Fruit fly (Drosophila melanogaster) whole organism, embryonic: ENCODE data around the gene Bx.

Experiments used
- Antp ChIP-seq: fragments of 200-800 bp; sonication (Bioruptor generic); optimal IDR thresholded peaks from 3 replicates; lab custom pipeline; 2016; ENCODE audit warnings: missing biosample characterization, missing genetic modification characterization
- BEAF-32 ChIP-seq: fragments of 200-800 bp; sonication (Bioruptor generic); optimal IDR thresholded peaks from 3 replicates; lab custom pipeline; 2017; ENCODE audit warnings: missing biosample characterization, missing genetic modification characterization, mild to moderate bottlenecking, moderate library complexity, missing genetic modification reagents
- Blimp-1 ChIP-seq: fragments of 200-800 bp; sonication (Bioruptor generic); optimal IDR thresholded peaks from 3 replicates; lab custom pipeline; 2018; ENCODE audit warnings: missing biosample characterization, missing genetic modification characterization, mild to moderate bottlenecking, moderate library complexity, missing genetic modification reagents
- CG10462 ChIP-seq: fragments of 200-800 bp; sonication (Bioruptor generic); optimal IDR thresholded peaks from 2 replicates; lab custom pipeline; 2016; ENCODE audit warnings: missing biosample characterization, missing genetic modification characterization
- CG11398 ChIP-seq: fragments of 200-800 bp; sonication (Bioruptor generic); optimal IDR thresholded peaks from 2 replicates; lab custom pipeline; 2016; ENCODE audit warnings: missing biosample characterization, missing genetic modification characterization
- CG11723 ChIP-seq: fragments of 200-800 bp; sonication (Bioruptor generic); optimal IDR thresholded peaks from 2 replicates; lab custom pipeline; 2017; ENCODE audit warnings: missing biosample characterization, mild to moderate bottlenecking, missing genetic modification characterization
- CG12219 ChIP-seq: fragments of 200-800 bp; sonication (Bioruptor generic); optimal IDR thresholded peaks from 3 replicates; lab custom pipeline; 2018; ENCODE audit warnings: missing biosample characterization, mild to moderate bottlenecking, missing genetic modification characterization
- CG13296 ChIP-seq: fragments of 200-800 bp; sonication (Bioruptor generic); optimal IDR thresholded peaks from 3 replicates; lab custom pipeline; 2018; ENCODE audit warnings: missing biosample characterization, mild to moderate bottlenecking, missing genetic modification characterization
- CG15073 ChIP-seq: fragments of 200-800 bp; sonication (Bioruptor generic); optimal IDR thresholded peaks from 2 replicates; lab custom pipeline; 2016; ENCODE audit warnings: missing biosample characterization, missing genetic modification characterization
- CG17568 ChIP-seq: fragments of 200-800 bp; sonication (Bioruptor generic); optimal IDR thresholded peaks from 2 replicates; lab custom pipeline; 2018; ENCODE audit warnings: missing biosample characterization, mild to moderate bottlenecking, missing genetic modification characterization, moderate library complexity
- CG18599 ChIP-seq: fragments of 200-800 bp; sonication (Bioruptor generic); optimal IDR thresholded peaks from 3 replicates; lab custom pipeline; 2017; ENCODE audit warnings: missing biosample characterization, missing genetic modification characterization, mild to moderate bottlenecking, moderate library complexity, missing genetic modification reagents
- CG18764 ChIP-seq: fragments of 200-800 bp; sonication (Bioruptor generic); optimal IDR thresholded peaks from 3 replicates; lab custom pipeline; 2016; ENCODE audit warnings: missing biosample characterization, missing genetic modification characterization
- CG42726 ChIP-seq: fragments of 200-800 bp; sonication (Bioruptor generic); IDR thresholded peaks from 2 replicates; pipeline ENCODE4 v1.3.6; 2022; ENCODE audit warnings: missing biosample characterization, missing genetic modification characterization; ENCODE audit not compliant: partially characterized antibody
- CG4424 ChIP-seq: fragments of 200-800 bp; sonication (Bioruptor generic); optimal IDR thresholded peaks from 3 replicates; lab custom pipeline; 2016; ENCODE audit warnings: missing biosample characterization, missing genetic modification characterization
- CG4707 ChIP-seq: fragments of 200-800 bp; sonication (Bioruptor generic); optimal IDR thresholded peaks from 2 replicates; lab custom pipeline; 2018; ENCODE audit warnings: missing biosample characterization, mild to moderate bottlenecking, missing genetic modification characterization, moderate library complexity
- CG6272 ChIP-seq: fragments of 200-800 bp; sonication (Bioruptor generic); IDR thresholded peaks from 2 replicates; pipeline ENCODE4 v1.3.6; 2022; ENCODE audit warnings: missing biosample characterization, missing genetic modification characterization
- CG6765 ChIP-seq: fragments of 200-800 bp; sonication (Bioruptor generic); optimal IDR thresholded peaks from 3 replicates; lab custom pipeline; 2017; ENCODE audit warnings: missing biosample characterization, mild to moderate bottlenecking, missing genetic modification characterization
- CG7987 ChIP-seq: fragments of 200-800 bp; sonication (Bioruptor generic); optimal IDR thresholded peaks from 2 replicates; lab custom pipeline; 2018; ENCODE audit warnings: missing biosample characterization, mild to moderate bottlenecking, missing genetic modification characterization, moderate library complexity
- CG9727 ChIP-seq: fragments of 200-800 bp; sonication (Bioruptor generic); optimal IDR thresholded peaks from 3 replicates; lab custom pipeline; 2017; ENCODE audit warnings: missing biosample characterization, mild to moderate bottlenecking, missing genetic modification characterization
- CG9876 ChIP-seq: fragments of 200-800 bp; sonication (Bioruptor generic); optimal IDR thresholded peaks from 2 replicates; lab custom pipeline; 2016; ENCODE audit warnings: missing biosample characterization, missing genetic modification characterization
- CkIIα-i1 ChIP-seq: fragments of 200-800 bp; sonication (Bioruptor generic); IDR thresholded peaks from 2 replicates; pipeline ENCODE4 v1.3.6; 2022; ENCODE audit warnings: missing biosample characterization, missing genetic modification characterization
- D ChIP-seq, 2 experiments: fragments of 200-800 bp in 1 of 2; fragments of >200 bp in 1 of 2; sonication (Bioruptor generic) in 1 of 2; optimal IDR thresholded peaks; 2 replicates in 1 of 2; 3 replicates in 1 of 2; lab custom pipeline; 2017; ENCODE audit warnings: mild to moderate bottlenecking in 1 of 2, missing biosample characterization in 1 of 2, missing genetic modification characterization in 1 of 2, missing genetic modification reagents in 1 of 2
- D19B ChIP-seq: fragments of 200-800 bp; sonication (Bioruptor generic); optimal IDR thresholded peaks from 2 replicates; lab custom pipeline; 2017; ENCODE audit warnings: missing biosample characterization, mild to moderate bottlenecking, missing genetic modification characterization
- Dll ChIP-seq: fragments of 200-800 bp; sonication (Bioruptor generic); IDR thresholded peaks from 4 replicates; pipeline ENCODE4 v1.3.6; 2022; ENCODE audit warnings: missing biosample characterization, missing genetic modification characterization; ENCODE audit not compliant: partially characterized antibody
- H2.0 ChIP-seq: fragments of 200-800 bp; sonication (Bioruptor generic); IDR thresholded peaks from 2 replicates; pipeline ENCODE4 v1.3.6; 2022; ENCODE audit warnings: missing biosample characterization, missing genetic modification characterization
- Hr51 ChIP-seq, 2 experiments: fragments of 200-800 bp; sonication (Bioruptor generic); optimal IDR thresholded peaks; 2 replicates in 1 of 2; 3 replicates in 1 of 2; lab custom pipeline; 2016 to 2018; ENCODE audit warnings: missing biosample characterization in 2 of 2, missing genetic modification characterization in 2 of 2, mild to moderate bottlenecking in 1 of 2, moderate library complexity in 1 of 2
- Pdp1 ChIP-seq, 2 experiments: fragments of 200-800 bp; sonication (Bioruptor generic); optimal IDR thresholded peaks; 3 replicates each; lab custom pipeline; 2016; ENCODE audit warnings: missing biosample characterization in 2 of 2, missing genetic modification characterization in 2 of 2, mild to moderate bottlenecking in 1 of 2, moderate library complexity in 1 of 2
- al ChIP-seq: fragments of 200-800 bp; sonication (Bioruptor generic); IDR thresholded peaks from 2 replicates; pipeline ENCODE4 v1.3.6; 2022; ENCODE audit warnings: missing biosample characterization, missing genetic modification characterization
- amos ChIP-seq: fragments of 200-800 bp; sonication (Bioruptor generic); IDR thresholded peaks from 2 replicates; pipeline ENCODE4 v1.3.6; 2022; ENCODE audit warnings: missing biosample characterization, missing genetic modification characterization; ENCODE audit not compliant: partially characterized antibody
- aop ChIP-seq: fragments of 200-800 bp; sonication (Bioruptor generic); IDR thresholded peaks from 2 replicates; pipeline ENCODE4 v1.3.6; 2022; ENCODE audit warnings: missing biosample characterization, missing genetic modification characterization
- bab2 ChIP-seq: fragments of 200-800 bp; sonication (Bioruptor generic); optimal IDR thresholded peaks from 2 replicates; lab custom pipeline; 2016; ENCODE audit warnings: missing biosample characterization, missing genetic modification characterization
- caup ChIP-seq: fragments of 200-800 bp; sonication (Bioruptor generic); optimal IDR thresholded peaks from 3 replicates; lab custom pipeline; 2017; ENCODE audit warnings: missing biosample characterization, mild to moderate bottlenecking, missing genetic modification characterization, moderate library complexity; ENCODE audit not compliant: severe bottlenecking
- dan ChIP-seq: fragments of 200-800 bp; sonication (Bioruptor generic); IDR thresholded peaks from 2 replicates; pipeline ENCODE4 v1.3.6; 2022; ENCODE audit warnings: missing biosample characterization, missing genetic modification characterization
- danr ChIP-seq: fragments of 200-800 bp; sonication (Bioruptor generic); IDR thresholded peaks from 2 replicates; pipeline ENCODE4 v1.3.6; 2022; ENCODE audit warnings: missing biosample characterization, missing genetic modification characterization
- dmrt11E ChIP-seq: fragments of 200-800 bp; sonication (Bioruptor generic); optimal IDR thresholded peaks from 3 replicates; lab custom pipeline; 2018; ENCODE audit warnings: missing biosample characterization, mild to moderate bottlenecking, missing genetic modification characterization, moderate library complexity
- ems ChIP-seq: fragments of 200-800 bp; sonication (Bioruptor generic); optimal IDR thresholded peaks from 3 replicates; lab custom pipeline; 2016; ENCODE audit warnings: missing biosample characterization, missing genetic modification characterization
- eyg ChIP-seq: fragments of 200-800 bp; sonication (Bioruptor generic); optimal IDR thresholded peaks from 3 replicates; lab custom pipeline; 2016; ENCODE audit warnings: missing biosample characterization, missing genetic modification characterization
- fru ChIP-seq: fragments of >200 bp; optimal IDR thresholded peaks from 2 replicates; lab custom pipeline; 2017
- gcm ChIP-seq: fragments of 200-800 bp; sonication (Bioruptor generic); optimal IDR thresholded peaks from 2 replicates; lab custom pipeline; 2019; ENCODE audit warnings: missing biosample characterization, mild to moderate bottlenecking, missing genetic modification characterization, moderate library complexity
- gem ChIP-seq: fragments of 200-800 bp; sonication (Bioruptor generic); optimal IDR thresholded peaks from 2 replicates; lab custom pipeline; 2019; ENCODE audit warnings: missing biosample characterization, mild to moderate bottlenecking, missing genetic modification characterization, moderate library complexity
- lola ChIP-seq, 3 experiments: fragments of >200 bp in 2 of 3; fragments of 200-800 bp in 1 of 3; sonication (Bioruptor generic) in 1 of 3; optimal IDR thresholded peaks; 2 replicates each; lab custom pipeline; 2017 to 2019; ENCODE audit warnings: missing biosample characterization in 3 of 3, missing genetic modification characterization in 3 of 3, mild to moderate bottlenecking in 1 of 3, moderate library complexity in 1 of 3
- mirr ChIP-seq: fragments of 200-800 bp; sonication (Bioruptor generic); optimal IDR thresholded peaks from 3 replicates; lab custom pipeline; 2018; ENCODE audit warnings: missing biosample characterization, mild to moderate bottlenecking, missing genetic modification characterization
- nerfin-1 ChIP-seq: fragments of 200-800 bp; sonication (Bioruptor generic); optimal IDR thresholded peaks from 3 replicates; lab custom pipeline; 2019; ENCODE audit warnings: missing biosample characterization, mild to moderate bottlenecking, missing genetic modification characterization, moderate library complexity
- prd ChIP-seq, 3 experiments: fragments of >200 bp in 2 of 3; fragments of 200-800 bp in 1 of 3; sonication (Bioruptor generic) in 1 of 3; optimal IDR thresholded peaks in 2 of 3; IDR thresholded peaks in 1 of 3; 2 replicates in 2 of 3; 3 replicates in 1 of 3; pipeline versions ENCODE4 v1.3.6 to Lab custom; 2017 to 2022; ENCODE audit warnings: missing biosample characterization in 1 of 3, missing genetic modification characterization in 1 of 3
- pzg ChIP-seq: fragments of 200-800 bp; sonication (Bioruptor generic); optimal IDR thresholded peaks from 3 replicates; lab custom pipeline; 2018; ENCODE audit warnings: missing biosample characterization, mild to moderate bottlenecking, missing genetic modification characterization, moderate library complexity
- tio ChIP-seq: fragments of 200-800 bp; sonication (Bioruptor generic); optimal IDR thresholded peaks from 2 replicates; lab custom pipeline; 2017; ENCODE audit warnings: missing biosample characterization, missing genetic modification characterization, inconsistent platforms
- twi ChIP-seq: fragments of 200-800 bp; optimal IDR thresholded peaks from 2 replicates; lab custom pipeline; 2019; ENCODE audit warnings: missing biosample characterization, mild to moderate bottlenecking, missing genetic modification characterization, moderate library complexity
- wor ChIP-seq: fragments of 200-800 bp; sonication (Bioruptor generic); IDR thresholded peaks from 2 replicates; pipeline ENCODE4 v1.3.6; 2022; ENCODE audit warnings: missing biosample characterization, missing genetic modification characterization
- zfh1 ChIP-seq: fragments of 200-800 bp; sonication (Bioruptor generic); IDR thresholded peaks from 3 replicates; pipeline ENCODE4 v1.3.6; 2022; ENCODE audit warnings: missing biosample characterization, missing genetic modification characterization

Gene Bx

DNA sequence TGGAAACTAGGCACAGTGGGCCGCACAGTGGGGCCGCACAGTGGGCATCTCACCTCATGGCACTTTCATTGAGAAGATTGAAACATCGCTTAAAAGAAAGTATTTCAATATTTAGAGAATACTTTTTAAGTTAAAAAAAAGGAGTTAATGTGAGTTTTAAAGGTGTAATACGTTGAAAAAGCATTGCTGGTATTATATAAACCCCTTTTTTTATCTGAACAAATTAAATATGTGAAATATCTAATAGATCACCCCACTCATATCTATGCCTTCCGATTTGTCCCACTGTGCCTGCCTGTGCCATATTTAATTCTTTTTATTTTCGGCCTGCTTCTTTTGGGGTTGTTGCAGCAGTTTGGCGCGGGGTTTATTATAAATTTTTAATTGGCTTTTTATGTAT, 18.1 kb downstream of the Bx start (continued):
- TF ChIP-seq eyg (GFP tag; lab: Kevin White, UChicago) (no peak), amos (GFP tag; lab: Robert Waterston, UW) (no peak), CG10462 (no peak), CG7987 (no peak), CG6272 (GFP tag; lab: Robert Waterston, UW) (no peak), pzg (no peak), nerfin-1 (no peak), Dll (GFP tag; lab: Robert Waterston, UW) (no peak), tio (GFP tag; lab: Kevin White, UChicago) (no peak), zfh1 (GFP tag; lab: Robert Waterston, UW) (peak; percentile 17; the same call in 1 of the 3 replicates), CG18764 (GFP tag; lab: Kevin White, UChicago) (no peak), al (no peak), CkIIα-i1 (no peak), Blimp-1 (peak; percentile 31), dan (GFP tag; lab: Robert Waterston, UW) (no peak), ems (no peak), gcm (GFP tag; lab: Kevin White, UChicago) (peak; percentile 19), CG13296 (no peak), caup (GFP tag; lab: Kevin White, UChicago) (no peak), prd (optimal IDR thresholded peaks at IDR 0.05; lab: Kevin White, UChicago) (no peak), prd (GFP tag; IDR thresholded peaks at IDR 0.05; lab: Robert Waterston, UW) (peak; percentile 27; the same call in 1 of the 3 replicates), CG4707 (GFP tag; lab: Kevin White, UChicago) (peak; percentile 91), CG4424 (GFP tag; lab: Kevin White, UChicago) (peak; percentile 3), BEAF-32 (no peak), danr (no peak), mirr (GFP tag; lab: Kevin White, UChicago) (no peak), wor (GFP tag; lab: Robert Waterston, UW) (no peak), CG6765 (GFP tag; lab: Kevin White, UChicago) (no peak), CG17568 (GFP tag; lab: Kevin White, UChicago) (no peak), CG12219 (GFP tag; lab: Kevin White, UChicago) (no peak), dmrt11E (tag; lab: Kevin White, UChicago) (peak; percentile 62), aop (no peak), gem (tag; lab: Kevin White, UChicago) (peak; percentile 70), CG11398 (GFP tag; lab: Kevin White, UChicago) (no peak), CG42726 (GFP tag; lab: Robert Waterston, UW) (no peak), CG9876 (no peak), CG15073 (GFP tag; lab: Kevin White, UChicago) (no peak), twi (tag; lab: Kevin White, UChicago) (peak; percentile 8), D (optimal IDR thresholded peaks at IDR 0.05; lab: Kevin White, UChicago) (no peak), D (GFP tag; optimal IDR thresholded peaks at IDR 0.05; lab: Kevin White, UChicago) (no peak), lola (GFP tag; optimal IDR thresholded peaks at IDR 0.05; lab: Kevin White, UChicago) (peak in 1 of 3 experiments; percentile 57), Hr51 (GFP tag; optimal IDR thresholded peaks at IDR 0.05; lab: Kevin White, UChicago) (peak in 1 of 2 experiments; percentile 45), Antp (GFP tag; lab: Kevin White, UChicago) (no peak), fru (lab: Kevin White, UChicago) (no peak), CG9727 (GFP tag; lab: Kevin White, UChicago) (peak; percentile 5), H2.0 (no peak), CG18599 (GFP tag; lab: Kevin White, UChicago) (no peak), CG11723 (GFP tag; lab: Kevin White, UChicago) (no peak), bab2 (GFP tag; lab: Kevin White, UChicago) (peak; percentile 47), Pdp1 (GFP tag; optimal IDR thresholded peaks at IDR 0.05; lab: Kevin White, UChicago) (peak in 1 of 2 experiments; percentile 59), D19B (GFP tag; lab: Kevin White, UChicago) (no peak)
